Worm (Caenorhabditis elegans) whole organism, L4 larva: ENCODE data around the gene srh-42.

Experiments used
- aly-2 ChIP-seq: sonication (generic microtip); optimal IDR thresholded peaks from 2 replicates; lab custom pipeline; 2018; ENCODE audit warnings: missing biosample characterization, missing genetic modification characterization
- lin-15B ChIP-seq: fragments of 150-350 bp; sonication (generic microtip); optimal IDR thresholded peaks from 3 replicates; lab custom pipeline; 2014; ENCODE audit warnings: missing biosample characterization, missing genetic modification characterization
- nhr-6 ChIP-seq: fragments of 150-350 bp; optimal IDR thresholded peaks from 2 replicates; lab custom pipeline; 2014; ENCODE audit warnings: missing biosample characterization, missing genetic modification characterization
- php-3 ChIP-seq: fragments of 200-800 bp; sonication (Bioruptor generic); IDR thresholded peaks from 2 replicates; pipeline ENCODE4 v1.3.6; 2022; ENCODE audit warnings: missing genetic modification reagents, missing genetic modification characterization, missing compliant biosample characterization
- unc-62 ChIP-seq, 3 experiments: fragments of 150-350 bp in 1 of 3; sonication (generic microtip); optimal IDR thresholded peaks in 2 of 3; peaks in 1 of 3; 1 replicate in 1 of 3; 2 replicates in 2 of 3; lab custom pipeline; 2014 to 2017; ENCODE audit warnings: missing biosample characterization in 3 of 3, missing genetic modification characterization in 3 of 3, missing genetic modification reagents in 3 of 3, missing genotype in 1 of 3

DNA sequence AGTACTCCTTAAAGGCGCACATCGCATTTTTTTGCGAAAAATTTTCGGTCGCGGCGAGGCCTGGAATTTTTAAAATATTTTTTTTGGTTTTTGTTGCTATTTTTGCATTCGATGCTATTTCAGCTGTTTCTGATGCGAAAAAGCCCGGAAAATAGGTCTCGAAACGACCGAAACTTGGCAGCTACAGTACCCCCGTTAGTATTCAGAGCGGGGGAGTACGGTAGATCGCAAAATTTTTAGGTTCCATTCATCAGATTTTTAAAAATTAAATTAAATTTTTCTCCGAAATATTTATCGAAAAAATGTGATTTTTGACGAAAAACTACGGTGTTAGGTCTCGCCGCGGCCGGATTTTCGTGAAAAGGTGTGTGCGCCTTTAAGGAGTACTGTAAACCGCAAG, 33.0 kb downstream of the srh-42 start:
- TF ChIP-seq lin-15B (tag; lab: Kevin White, UChicago): no peak
- no peak for TF ChIP-seq nhr-6 (tag; lab: Kevin White, UChicago)
- TF ChIP-seq unc-62 (GFP tag; optimal IDR thresholded peaks at IDR 0.05 in 1 of 2; lab: Kevin White, UChicago): no peak
- no peak for TF ChIP-seq unc-62 (tag; optimal IDR thresholded peaks at IDR 0.05; lab: Kevin White, UChicago)
- TF ChIP-seq php-3 (GFP tag; lab: Robert Waterston, UW): no peak
- no peak for TF ChIP-seq aly-2 (tag; lab: Kevin White, UChicago)
